Fruit fly (Drosophila melanogaster) ovary, adult (tissue): ENCODE results near the gene Sxl.

Experiments used
- CG17801 ChIP-seq: fragments of 200-800 bp; optimal IDR thresholded peaks from 2 replicates; lab custom pipeline; 2019; ENCODE audit warnings: missing biosample characterization, mild to moderate bottlenecking, missing genetic modification characterization, moderate library complexity; ENCODE audit not compliant: partially characterized antibody

The Sxl gene

DNA sequence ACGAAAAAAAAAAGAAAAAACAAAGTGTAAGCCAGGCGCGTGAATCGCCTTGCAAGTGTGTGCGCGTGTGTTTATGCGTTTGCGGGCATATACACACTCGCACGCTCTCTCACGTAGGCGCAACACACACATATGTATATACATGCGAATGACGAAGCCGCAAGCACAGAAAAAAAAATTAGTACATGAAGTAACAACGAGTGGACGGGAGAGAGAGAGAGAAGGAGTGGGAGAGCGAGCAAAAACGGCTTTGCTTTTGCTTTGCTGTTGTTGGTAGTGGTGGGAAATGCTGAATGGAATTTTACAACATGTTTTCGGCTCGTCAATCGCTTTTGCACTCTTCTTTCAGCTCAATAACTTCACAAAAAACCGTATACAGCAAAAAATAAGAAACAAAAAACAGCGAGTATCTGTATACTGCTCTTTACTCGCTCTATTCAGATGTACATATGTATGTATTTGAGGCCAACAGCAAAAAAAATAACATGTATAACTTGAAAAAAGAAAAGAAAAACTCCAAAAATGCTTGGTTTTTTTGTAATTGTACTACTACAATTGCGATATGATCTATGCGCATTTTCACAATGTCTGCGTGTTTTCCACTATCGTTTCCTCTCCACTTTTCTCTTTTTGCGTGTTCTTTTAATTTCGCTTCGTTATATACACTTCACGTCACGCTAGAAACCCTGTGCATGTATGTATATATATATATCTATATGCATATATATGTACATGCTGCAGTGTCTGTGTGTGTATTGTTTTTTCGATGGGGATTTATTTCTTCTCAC lies 588 bp downstream of the Sxl start:
- peak; percentile 56 for TF ChIP-seq CG17801 (GFP tag; lab: Kevin White, UChicago)

DNA sequence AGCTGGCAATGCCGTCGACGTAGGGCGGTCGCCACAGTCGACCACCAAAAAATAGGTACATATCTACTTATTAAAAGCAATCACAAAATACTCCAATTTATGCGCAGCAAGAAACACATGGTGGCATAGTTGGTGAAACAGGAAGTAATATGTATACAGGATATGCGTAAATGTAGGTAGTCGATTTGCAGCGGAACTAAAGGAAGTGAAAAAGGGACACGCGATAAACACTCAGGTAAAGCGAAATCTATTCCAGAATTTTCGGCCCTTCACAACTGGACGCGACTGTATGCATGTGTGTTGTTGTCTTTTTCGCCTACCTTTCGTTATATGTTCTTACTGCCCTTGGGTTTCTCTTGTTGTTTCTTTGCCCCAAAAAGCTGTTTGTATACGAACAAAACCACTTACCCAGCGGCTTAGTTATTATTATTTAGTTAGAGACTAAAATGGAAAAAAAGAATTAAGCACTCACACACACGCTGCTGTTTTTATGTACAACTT lies 1.3 kb downstream of the Sxl start:
- TF ChIP-seq CG17801 (GFP tag; lab: Kevin White, UChicago): peak; percentile 89

DNA sequence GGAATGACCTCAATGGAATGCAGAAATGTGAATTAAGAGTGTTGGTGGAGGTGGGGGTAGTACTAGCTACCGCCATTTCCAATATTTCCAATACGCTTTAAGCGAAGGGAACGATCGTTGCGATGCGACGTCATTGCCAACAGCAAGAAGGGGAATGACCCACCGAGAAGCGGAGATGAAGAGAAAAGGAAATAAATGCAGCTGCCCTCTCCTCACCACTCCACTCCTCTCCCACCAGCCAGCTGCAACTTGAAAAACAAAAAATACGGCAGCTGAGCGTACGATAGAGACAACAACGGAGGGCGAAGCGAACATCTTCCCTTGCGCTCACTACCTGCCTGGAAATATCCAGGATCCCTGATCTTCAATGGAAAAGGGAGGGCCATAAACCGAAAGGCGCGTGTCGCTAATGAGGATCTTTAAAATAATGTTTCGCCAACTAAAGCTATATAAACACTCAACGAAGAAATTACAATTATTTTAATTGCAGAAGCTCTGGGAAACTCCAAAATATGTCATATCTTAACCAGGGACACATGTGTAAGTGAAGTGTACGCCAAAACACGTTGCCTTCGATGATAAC lies 1.9 kb downstream of the Sxl start:
- no peak for TF ChIP-seq CG17801 (GFP tag; lab: Kevin White, UChicago)

DNA sequence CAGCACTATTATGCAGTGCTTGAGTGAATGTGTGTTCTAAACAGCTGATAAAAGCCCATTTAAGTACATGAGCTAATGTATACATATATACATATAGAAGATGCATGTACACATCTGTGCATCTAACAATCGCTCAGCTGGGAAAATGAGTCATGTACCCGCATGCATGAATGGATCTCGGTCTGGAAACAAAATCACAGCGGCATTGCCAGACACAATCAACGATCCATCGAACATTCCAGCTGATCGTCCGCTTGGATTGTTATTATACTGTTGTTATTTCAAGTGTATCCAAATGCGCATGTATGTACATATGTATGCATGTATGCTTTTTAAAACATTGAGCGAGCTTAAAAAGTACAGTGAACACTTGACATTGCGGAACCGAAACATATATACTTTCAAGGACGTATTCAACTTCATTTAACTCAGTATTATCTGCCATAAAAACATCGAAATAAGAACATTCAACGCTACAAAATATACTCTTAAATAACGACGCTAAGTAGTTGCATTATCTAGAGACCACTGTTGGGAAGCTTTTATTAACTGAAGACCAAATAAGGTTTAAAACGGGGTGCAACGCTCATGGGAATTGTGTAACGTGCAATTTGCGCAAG lies 2.5 kb downstream of the Sxl start:
- peak; percentile 98 for TF ChIP-seq CG17801 (GFP tag; lab: Kevin White, UChicago)

DNA sequence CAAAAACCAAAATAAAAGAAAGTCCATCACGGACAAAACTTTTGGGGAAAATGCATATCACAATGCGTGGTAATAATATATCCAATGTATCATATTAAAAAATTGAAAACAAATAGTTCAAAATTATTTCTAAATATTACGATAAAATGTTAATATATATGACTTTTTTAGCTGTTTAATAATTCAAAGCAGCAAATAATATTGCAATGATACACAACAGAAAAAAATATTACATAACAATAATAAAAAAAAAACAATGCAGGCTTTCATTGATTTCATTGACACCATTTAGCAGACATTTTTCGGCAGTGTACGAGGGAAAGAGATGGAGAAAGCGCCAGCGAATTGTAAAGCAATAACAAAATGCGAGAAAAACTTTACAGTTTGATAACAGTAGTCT lies 3.0 kb downstream of the Sxl start:
- no peak for TF ChIP-seq CG17801 (GFP tag; lab: Kevin White, UChicago)

DNA sequence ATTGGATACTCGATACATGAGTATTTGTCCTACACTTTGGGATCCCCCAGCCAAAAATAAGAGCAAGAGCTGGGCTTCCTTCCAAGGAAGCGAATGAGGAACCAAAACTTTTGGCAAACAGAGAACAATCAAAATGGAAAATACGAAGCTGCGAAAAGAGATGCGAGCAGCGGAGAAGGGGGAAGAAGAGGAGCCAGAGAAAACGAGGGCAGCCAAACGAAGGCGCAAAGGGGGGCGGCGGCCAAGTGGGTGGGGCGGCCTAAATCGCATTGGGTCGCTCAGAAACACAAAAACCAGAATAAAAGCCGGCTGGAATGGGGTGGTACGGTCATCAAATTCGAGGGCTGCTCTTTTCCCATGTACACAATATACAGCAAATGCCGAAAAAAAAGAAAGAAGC lies 3.7 kb downstream of the Sxl start:
- TF ChIP-seq CG17801 (GFP tag; lab: Kevin White, UChicago): no peak

DNA sequence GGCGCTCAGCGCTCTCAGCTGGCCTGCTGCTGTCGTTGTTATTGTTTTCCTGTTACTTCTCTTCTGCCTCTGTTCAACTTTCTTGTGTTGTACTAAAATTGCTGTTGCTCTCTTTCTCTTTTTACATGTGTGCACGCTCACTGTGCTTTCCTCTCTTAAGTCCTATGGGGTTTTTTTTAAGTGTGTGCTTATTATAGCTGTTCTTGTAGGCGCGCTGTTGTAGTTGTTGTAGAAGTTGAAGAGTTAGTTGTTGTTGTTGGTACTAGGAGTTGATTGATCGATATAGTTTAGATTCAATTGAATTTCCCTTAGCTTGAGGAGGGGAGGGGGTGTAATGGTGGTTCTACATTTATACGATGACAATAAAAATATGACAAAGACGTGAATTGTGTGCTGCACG lies 5.9 kb downstream of the Sxl start:
- TF ChIP-seq CG17801 (GFP tag; lab: Kevin White, UChicago): no peak

DNA sequence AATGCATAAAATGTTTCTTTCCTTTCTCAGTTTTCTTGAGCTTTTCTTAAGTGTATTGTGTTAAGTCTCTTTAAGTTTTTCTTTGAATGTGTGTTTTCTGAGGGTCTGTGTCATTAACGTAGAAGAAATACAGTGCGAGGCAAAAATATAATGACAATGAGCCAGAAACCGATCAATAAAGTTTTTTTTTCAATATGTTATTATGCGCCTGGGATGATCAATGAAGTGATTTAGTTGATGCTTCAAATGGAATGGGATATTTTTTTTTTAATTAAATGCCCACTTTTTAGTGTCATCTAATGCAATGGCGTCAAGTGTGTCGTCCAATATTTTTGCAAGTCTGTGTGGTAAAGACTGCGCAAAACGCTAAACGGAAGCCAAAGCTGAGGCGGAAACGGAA lies 11.3 kb downstream of the Sxl start:
- TF ChIP-seq CG17801 (GFP tag; lab: Kevin White, UChicago): no peak

DNA sequence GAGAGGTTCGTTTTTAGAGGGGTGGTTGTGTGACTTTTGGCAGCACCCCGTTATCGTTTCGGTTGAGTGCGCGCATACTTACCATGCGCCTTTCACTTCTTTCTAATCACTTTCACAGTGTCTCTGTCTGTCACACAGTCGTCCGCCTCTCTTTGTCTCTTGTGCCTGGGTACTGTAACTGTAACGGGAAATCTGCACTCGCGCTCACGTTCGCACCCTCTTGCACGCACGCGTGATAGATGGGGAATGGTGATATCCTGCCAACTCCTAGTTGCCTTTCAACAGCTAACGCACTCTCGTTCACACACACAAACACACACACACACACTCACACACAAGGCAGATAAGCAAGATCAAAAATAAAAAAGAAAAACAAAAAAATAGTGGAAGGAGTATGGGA lies 15.4 kb downstream of the Sxl start:
- TF ChIP-seq CG17801 (GFP tag; lab: Kevin White, UChicago): no peak

DNA sequence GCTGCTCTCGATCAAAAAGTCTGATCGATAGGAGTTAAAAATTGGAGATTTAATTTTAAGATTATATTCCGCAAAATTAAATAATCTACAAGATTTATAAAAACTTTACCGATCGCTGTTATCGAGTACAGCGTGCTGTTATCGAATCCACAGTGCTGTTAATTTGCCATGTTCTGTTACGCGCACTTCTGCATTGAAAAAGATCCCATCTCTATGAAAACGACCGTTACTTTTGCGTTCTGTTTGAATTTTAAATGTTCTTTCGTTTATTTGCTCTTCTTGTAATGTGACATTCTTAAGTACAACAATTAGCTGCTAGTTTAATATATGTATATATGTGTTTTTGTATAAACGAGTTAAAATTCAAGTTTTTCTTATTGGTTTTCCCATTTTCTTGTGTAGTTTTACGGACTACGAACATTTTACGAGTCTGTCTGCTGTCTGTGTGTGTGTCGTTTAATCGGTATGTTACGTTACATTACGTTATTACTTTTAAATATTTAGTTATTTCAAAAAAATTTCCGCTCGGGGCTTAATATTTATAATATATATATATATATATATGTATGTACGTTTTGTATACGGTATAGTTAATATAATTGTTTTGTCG lies 23.4 kb downstream of the Sxl start:
- TF ChIP-seq CG17801 (GFP tag; lab: Kevin White, UChicago): no peak

DNA sequence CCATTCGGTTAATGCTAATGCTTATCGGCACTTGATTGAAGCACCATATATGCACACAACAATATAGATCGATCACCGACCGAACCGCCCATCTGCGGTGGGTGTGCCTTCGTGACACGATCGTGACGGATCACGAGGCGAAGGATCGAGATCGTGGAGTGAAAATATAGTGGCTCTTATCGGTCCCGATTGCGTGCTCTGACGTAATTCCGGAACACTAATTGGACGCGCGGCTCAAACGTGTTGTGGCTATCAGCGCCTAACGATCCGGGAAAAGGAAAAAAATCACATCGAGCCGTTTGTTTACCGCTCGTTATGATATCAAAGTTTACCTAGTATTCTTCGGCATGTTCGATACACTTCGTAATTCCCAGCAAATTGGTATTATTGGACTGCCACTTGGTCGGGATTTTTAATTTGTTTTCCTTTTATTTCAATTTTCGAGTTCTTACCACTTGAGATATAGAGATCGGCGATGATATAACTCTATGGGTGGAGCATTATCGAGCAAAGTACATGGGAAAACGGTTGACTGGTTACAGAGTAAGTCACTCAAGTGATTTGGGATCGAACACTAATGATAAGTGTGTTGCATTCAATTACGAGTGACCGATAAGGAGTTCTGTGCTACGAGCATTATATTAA lies 24.5 kb downstream of the Sxl start:
- TF ChIP-seq CG17801 (GFP tag; lab: Kevin White, UChicago): no peak

DNA sequence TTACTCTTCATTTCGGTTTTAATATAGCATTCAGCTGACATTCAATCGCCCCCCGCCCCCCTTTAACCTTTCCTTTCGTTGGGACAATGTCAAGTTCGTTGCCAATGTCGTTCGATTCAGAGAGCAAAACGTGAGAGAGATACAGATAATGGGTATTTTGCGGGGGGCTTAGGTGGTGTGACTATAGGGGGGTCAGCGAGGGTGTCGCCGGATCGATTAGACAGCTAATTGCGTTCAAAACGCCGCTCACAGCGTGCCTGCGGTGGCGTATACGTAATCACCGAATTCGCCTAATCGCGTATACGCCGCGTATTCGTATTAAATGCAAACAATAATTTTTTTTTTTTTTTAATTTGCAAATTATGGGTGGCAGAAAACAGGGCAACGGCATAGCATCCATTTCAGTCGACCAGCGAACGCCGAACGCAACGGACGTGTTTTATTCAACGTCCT lies 28.8 kb downstream of the Sxl start, which contains the start of gene CG4607:
TSS of gene CG4607 (plus strand) at position 403 of the 453 bp plus-strand sequence.
- TF ChIP-seq CG17801 (GFP tag; lab: Kevin White, UChicago): no peak

DNA sequence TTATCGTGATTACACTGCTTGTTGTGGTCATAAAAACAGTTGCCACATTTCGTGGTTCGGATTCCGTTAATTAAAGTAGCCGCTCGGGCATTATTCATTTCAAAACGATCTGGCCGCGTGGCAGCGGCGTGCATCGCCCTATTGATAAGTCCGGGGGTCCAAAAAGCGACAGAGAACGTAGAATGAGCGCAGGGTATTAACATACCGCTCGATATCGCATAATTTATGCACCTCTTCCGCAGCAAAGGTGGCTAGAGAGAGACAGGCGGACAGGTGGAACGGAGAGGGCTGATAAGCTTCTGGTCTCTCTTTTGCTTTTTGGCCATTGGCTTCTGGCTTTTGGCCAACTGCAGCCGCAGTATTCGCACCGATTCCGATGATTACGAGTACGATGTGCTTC lies 29.8 kb downstream of the Sxl start:
- no peak for TF ChIP-seq CG17801 (GFP tag; lab: Kevin White, UChicago)

DNA sequence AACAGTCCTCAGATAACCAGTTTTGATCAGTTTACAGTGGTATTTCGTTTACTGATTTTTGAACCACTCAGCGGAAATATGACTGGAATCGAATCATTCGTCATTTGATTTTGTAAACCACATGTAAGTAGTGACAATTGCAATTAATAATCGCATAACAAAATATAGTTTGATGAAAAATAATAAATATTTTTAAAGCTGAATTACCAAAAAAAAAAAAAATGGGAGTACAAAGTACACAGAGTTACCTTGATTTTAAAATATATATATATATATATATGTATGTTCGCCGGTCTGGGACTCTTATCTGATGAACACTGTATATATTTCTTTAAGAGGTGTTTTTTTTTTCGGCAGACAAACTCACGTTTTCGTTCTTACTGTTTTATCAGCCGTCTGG lies 30.6 kb downstream of the Sxl start:
- no peak for TF ChIP-seq CG17801 (GFP tag; lab: Kevin White, UChicago)

DNA sequence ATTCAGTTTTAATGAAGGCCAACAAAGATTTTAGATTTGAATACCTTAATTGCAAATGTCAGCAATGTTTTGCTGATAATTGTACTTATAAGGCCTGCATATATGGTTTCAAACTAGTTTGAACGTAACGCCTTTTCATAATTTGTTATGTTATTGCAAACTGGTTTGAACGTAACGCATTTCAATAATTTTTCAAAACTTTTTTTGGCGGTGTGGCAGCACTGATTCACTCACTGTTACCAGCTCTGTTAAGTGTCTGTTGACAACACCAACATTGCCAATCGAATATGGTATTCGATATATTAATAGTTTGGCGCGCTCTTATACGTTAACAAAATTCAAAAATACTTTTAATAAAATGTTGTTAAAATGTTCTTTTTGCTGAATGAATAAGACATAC lies 31.2 kb downstream of the Sxl start:
- TF ChIP-seq CG17801 (GFP tag; lab: Kevin White, UChicago): no peak
